Fruit fly (Drosophila melanogaster): ENCODE results near the gene CG9588.

Gene CG9588

dm6 chr3R:13713541-13713940 is 37.1 kb upstream of the CG9588 start (continued):
- TF ChIP-seq Ptx1 (GFP tag; IDR thresholded peaks at IDR 0.05) = peak; percentile 57
- TF ChIP-seq chm (GFP tag; IDR thresholded peaks at IDR 0.05) = no peak
- TF ChIP-seq CG8359 (GFP tag; optimal IDR thresholded peaks at IDR 0.05; ENCODE audit: borderline replicate concordance) = peak; percentile 12
- TF ChIP-seq ftz-f1 (GFP tag; optimal IDR thresholded peaks at IDR 0.05) = no peak
- TF ChIP-seq CG12391 (tag; optimal IDR thresholded peaks at IDR 0.05) = peak; percentile 53
- TF ChIP-seq Gsc (GFP tag; IDR thresholded peaks at IDR 0.05) = no peak
- TF ChIP-seq CG18476 (GFP tag; optimal IDR thresholded peaks at IDR 0.05) = no peak
- no peak for TF ChIP-seq Hey (tag; optimal IDR thresholded peaks at IDR 0.05)
- TF ChIP-seq Nf-YC (tag; optimal IDR thresholded peaks at IDR 0.05) = peak; percentile 19
- TF ChIP-seq CG8765 (GFP tag; IDR thresholded peaks at IDR 0.05) = no peak
- no peak for TF ChIP-seq CG18764 (GFP tag; optimal IDR thresholded peaks at IDR 0.05)
- TF ChIP-seq CG30431 (GFP tag; optimal IDR thresholded peaks at IDR 0.05) = peak; percentile 17
- no peak for TF ChIP-seq wdn (GFP tag; IDR thresholded peaks at IDR 0.05)
- TF ChIP-seq CG11504 (tag; optimal IDR thresholded peaks at IDR 0.05) = peak; percentile 35
- TF ChIP-seq CG33213 (GFP tag; optimal IDR thresholded peaks at IDR 0.05) = no peak
- no peak for TF ChIP-seq tna (GFP tag; IDR thresholded peaks at IDR 0.05; ENCODE audit: partially characterized antibody)
- TF ChIP-seq CG14965 (GFP tag; optimal IDR thresholded peaks at IDR 0.05; ENCODE audit: borderline replicate concordance) = no peak
- no peak for TF ChIP-seq E2f1 (GFP tag; IDR thresholded peaks at IDR 0.05)
- peak; percentile 56 for TF ChIP-seq CG15601 (tag; optimal IDR thresholded peaks at IDR 0.05)
- no peak for TF ChIP-seq Dbx (GFP tag; IDR thresholded peaks at IDR 0.05)
- TF ChIP-seq cwo (GFP tag; optimal IDR thresholded peaks at IDR 0.05) = peak; percentile 7
- TF ChIP-seq CG18599 (GFP tag; optimal IDR thresholded peaks at IDR 0.05) = peak; percentile 20
- TF ChIP-seq Hr51 (GFP tag; optimal IDR thresholded peaks at IDR 0.05) = peak in 1 of 2 experiments; percentile 55
- peak; percentile 37 for TF ChIP-seq CG10209 (GFP tag; optimal IDR thresholded peaks at IDR 0.05)
- no peak for TF ChIP-seq Elba2 (GFP tag; optimal IDR thresholded peaks at IDR 0.05)
- TF ChIP-seq stc (GFP tag; IDR thresholded peaks at IDR 0.05) = no peak
- peak; percentile 45 for TF ChIP-seq Med (GFP tag)
- no peak for TF ChIP-seq CG1603 (tag; optimal IDR thresholded peaks at IDR 0.05)
- TF ChIP-seq CG15269 (tag; optimal IDR thresholded peaks at IDR 0.05) = peak; percentile 28
- peak; percentile 54 for TF ChIP-seq CG7839 (tag; optimal IDR thresholded peaks at IDR 0.05)
- TF ChIP-seq CG4730 (GFP tag; IDR thresholded peaks at IDR 0.05) = no peak
- TF ChIP-seq Trl (optimal IDR thresholded peaks at IDR 0.05) = no peak
- no peak for TF ChIP-seq Trl (GFP tag; optimal IDR thresholded peaks at IDR 0.05)
- TF ChIP-seq Xbp1 (GFP tag; optimal IDR thresholded peaks at IDR 0.05) = no peak
- no peak for TF ChIP-seq CG6854 (GFP tag; optimal IDR thresholded peaks at IDR 0.05)
- TF ChIP-seq Blimp-1 (GFP tag; optimal IDR thresholded peaks at IDR 0.05) = peak; percentile 57
- no peak for TF ChIP-seq unc-4 (GFP tag; IDR thresholded peaks at IDR 0.05; ENCODE audit: partially characterized antibody)
- 0 out of 2 replicates have a peak, but pooled peaks have one; percentile 26 for TF ChIP-seq vvl (GFP tag; IDR thresholded peaks at IDR 0.05)
- peak; percentile 16 for TF ChIP-seq CG5180 (GFP tag; optimal IDR thresholded peaks at IDR 0.05)
- no peak for TF ChIP-seq Hand (GFP tag; optimal IDR thresholded peaks at IDR 0.05)
- TF ChIP-seq CG9609 (GFP tag; optimal IDR thresholded peaks at IDR 0.05) = no peak
- peak; percentile 3 for TF ChIP-seq Six4 (GFP tag; optimal IDR thresholded peaks at IDR 0.05)
- peak; percentile 15 for TF ChIP-seq nau (GFP tag; optimal IDR thresholded peaks at IDR 0.05)
- peak in 1 of 2 experiments; percentile 42 for TF ChIP-seq tll (GFP tag; optimal IDR thresholded peaks at IDR 0.05)
- no peak for TF ChIP-seq Opbp (GFP tag; IDR thresholded peaks at IDR 0.05; ENCODE audit: partially characterized antibody)
- peak; percentile 64 for TF ChIP-seq CG2678 (tag; optimal IDR thresholded peaks at IDR 0.05)
- TF ChIP-seq CHES-1-like (GFP tag; optimal IDR thresholded peaks at IDR 0.05) = no peak
- no peak for TF ChIP-seq CG11398 (GFP tag; optimal IDR thresholded peaks at IDR 0.05)
- peak; percentile 16 for TF ChIP-seq CG4820 (GFP tag; optimal IDR thresholded peaks at IDR 0.05)
- no peak for TF ChIP-seq Sry-β (GFP tag; optimal IDR thresholded peaks at IDR 0.05)
